Fruit fly (Drosophila melanogaster) whole organism, pupa: ENCODE results near the gene CG34290.

ENCODE experiments used
- CG12605 ChIP-seq: fragments of 200-800 bp; sonication (Bioruptor generic); IDR thresholded peaks from 2 replicates; pipeline ENCODE4 v1.3.6; 2022; ENCODE audit warnings: missing biosample characterization, missing genetic modification characterization
- CG15710 ChIP-seq: fragments of 200-800 bp; sonication (Bioruptor generic); optimal IDR thresholded peaks from 2 replicates; lab custom pipeline; 2018; ENCODE audit warnings: missing biosample characterization, mild to moderate bottlenecking, missing genetic modification characterization, moderate library complexity
- CG17806 ChIP-seq: fragments of 200-800 bp; sonication (Bioruptor generic); optimal IDR thresholded peaks from 2 replicates; lab custom pipeline; 2018; ENCODE audit warnings: missing biosample characterization, mild to moderate bottlenecking, missing genetic modification characterization, moderate library complexity
- CG32121 ChIP-seq: fragments of 200-800 bp; sonication (Bioruptor generic); IDR thresholded peaks from 2 replicates; pipeline ENCODE4 v1.3.6; 2022; ENCODE audit warnings: missing biosample characterization, missing genetic modification characterization
- CG8301 ChIP-seq: fragments of 200-800 bp; sonication (Bioruptor generic); optimal IDR thresholded peaks from 2 replicates; lab custom pipeline; 2018; ENCODE audit warnings: missing biosample characterization, mild to moderate bottlenecking, missing genetic modification characterization
- CG9948 ChIP-seq: fragments of 200-800 bp; sonication (Bioruptor generic); optimal IDR thresholded peaks from 2 replicates; lab custom pipeline; 2018; ENCODE audit warnings: missing biosample characterization, mild to moderate bottlenecking, missing genetic modification characterization, moderate library complexity
- D1 ChIP-seq: fragments of 200-800 bp; sonication (Bioruptor generic); optimal IDR thresholded peaks from 2 replicates; lab custom pipeline; 2018; ENCODE audit warnings: missing biosample characterization, mild to moderate bottlenecking, missing genetic modification characterization, moderate library complexity
- Pif1A ChIP-seq: fragments of 200-800 bp; sonication (Bioruptor generic); optimal IDR thresholded peaks from 3 replicates; lab custom pipeline; 2016; ENCODE audit warnings: missing biosample characterization, missing genetic modification characterization
- Pif1B ChIP-seq: fragments of 200-800 bp; sonication (Bioruptor generic); optimal IDR thresholded peaks from 3 replicates; lab custom pipeline; 2016; ENCODE audit warnings: missing biosample characterization, missing genetic modification characterization
- fd96Ca ChIP-seq: fragments of 200-800 bp; sonication (Bioruptor generic); IDR thresholded peaks from 3 replicates; pipeline ENCODE4 v1.3.6; 2022; ENCODE audit warnings: missing biosample characterization, missing genetic modification characterization
- rn ChIP-seq: fragments of 200-800 bp; sonication (Bioruptor generic); IDR thresholded peaks from 2 replicates; pipeline ENCODE4 v1.3.6; 2022; ENCODE audit warnings: missing biosample characterization, missing genetic modification characterization

DNA sequence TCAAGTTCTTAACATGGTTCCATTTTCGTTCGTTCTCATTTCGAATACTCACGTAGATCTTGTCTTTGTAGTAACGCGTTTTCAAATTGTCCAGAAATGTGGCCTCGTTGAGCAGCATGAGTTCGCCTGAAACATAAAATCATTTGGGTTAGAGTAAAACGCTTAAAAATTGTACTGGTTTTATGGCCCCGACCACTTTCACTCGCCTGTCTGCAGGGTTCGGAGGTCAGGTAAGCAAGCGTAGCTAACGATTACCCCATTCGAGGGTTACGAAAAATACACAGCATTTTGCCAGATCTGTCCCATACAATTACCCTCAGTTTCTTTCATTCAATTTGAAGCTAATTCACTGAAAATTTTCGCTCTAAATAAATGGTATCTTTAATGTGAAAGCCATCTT lies 31.3 kb downstream of the CG34290 start:
- TF ChIP-seq fd96Ca (no peak), CG12605 (GFP tag; lab: Robert Waterston, UW) (no peak), CG32121 (GFP tag; lab: Robert Waterston, UW) (no peak), Pif1A (GFP tag; lab: Kevin White, UChicago) (no peak), CG9948 (tag; lab: Kevin White, UChicago) (no peak), CG15710 (tag; lab: Kevin White, UChicago) (no peak), D1 (tag; lab: Kevin White, UChicago) (no peak), CG17806 (tag; lab: Kevin White, UChicago) (no peak), rn (GFP tag; lab: Robert Waterston, UW) (no peak), Pif1B (no peak), CG8301 (tag; lab: Kevin White, UChicago) (no peak)
